Worm (Caenorhabditis elegans) whole organism, L4 larva: ENCODE results near the gene srbc-33.

Source experiments
- F26F4.8 ChIP-seq: fragments of 200-800 bp; sonication (Bioruptor generic); conservative IDR thresholded peaks from 2 replicates; pipeline ENCODE4 v1.3.6; 2022; ENCODE audit warnings: missing genetic modification characterization, missing compliant biosample characterization
- F44E2.7 ChIP-seq: fragments of 200-800 bp; sonication (Bioruptor generic); IDR thresholded peaks from 2 replicates; pipeline ENCODE4 v2.1.2; 2022; ENCODE audit warnings: missing genetic modification characterization, missing compliant biosample characterization
- R02D3.7 ChIP-seq: fragments of 150-350 bp; sonication (generic microtip); optimal IDR thresholded peaks from 3 replicates; lab custom pipeline; 2014; ENCODE audit warnings: missing biosample characterization, missing genetic modification characterization
- T20F7.1 ChIP-seq: fragments of 200-800 bp; sonication (Bioruptor generic); optimal IDR thresholded peaks from 2 replicates; lab custom pipeline; 2018; ENCODE audit warnings: mild to moderate bottlenecking, missing genetic modification characterization, missing compliant biosample characterization
- Y48G9A.11 ChIP-seq: fragments of 200-800 bp; sonication (Bioruptor generic); IDR thresholded peaks from 2 replicates; pipeline ENCODE4 v1.3.6; 2022; ENCODE audit warnings: missing genetic modification reagents, missing genetic modification characterization, missing compliant biosample characterization
- aly-2 ChIP-seq: sonication (generic microtip); optimal IDR thresholded peaks from 2 replicates; lab custom pipeline; 2018; ENCODE audit warnings: missing biosample characterization, missing genetic modification characterization
- arid-1 ChIP-seq: fragments of 200-800 bp; sonication (Bioruptor generic); conservative IDR thresholded peaks from 2 replicates; pipeline ENCODE4 v1.3.6; 2022; ENCODE audit warnings: missing genetic modification reagents, missing genetic modification characterization, missing compliant biosample characterization
- cey-2 ChIP-seq: sonication (generic microtip); optimal IDR thresholded peaks from 3 replicates; lab custom pipeline; 2017; ENCODE audit warnings: missing genetic modification characterization, mild to moderate bottlenecking, missing compliant biosample characterization, antibody characterized with exemption, borderline replicate concordance; ENCODE audit not compliant: insufficient read depth
- ctbp-1 ChIP-seq: fragments of 200-800 bp; sonication (Bioruptor generic); IDR thresholded peaks from 2 replicates; pipeline ENCODE4 v1.3.6; 2022; ENCODE audit warnings: missing genetic modification reagents, missing genetic modification characterization, missing compliant biosample characterization
- daf-16 ChIP-seq, 3 experiments: sonication (generic microtip); optimal IDR thresholded peaks; 2 replicates each; lab custom pipeline; 2016 to 2017; ENCODE audit warnings: missing genetic modification characterization in 3 of 3, missing genetic modification reagents in 3 of 3, mild to moderate bottlenecking in 2 of 3, missing compliant biosample characterization in 2 of 3, missing biosample characterization in 1 of 3, moderate library complexity in 1 of 3
- daf-19 ChIP-seq: fragments of 200-800 bp; sonication (Bioruptor generic); conservative IDR thresholded peaks from 2 replicates; pipeline ENCODE4 v1.3.6; 2022; ENCODE audit warnings: missing genetic modification characterization, missing compliant biosample characterization
- dmd-6 ChIP-seq: fragments of 200-800 bp; sonication (Bioruptor generic); IDR thresholded peaks from 2 replicates; pipeline ENCODE4 v1.3.6; 2022; ENCODE audit warnings: missing genetic modification reagents, missing genetic modification characterization, missing compliant biosample characterization
- dmd-9 ChIP-seq: fragments of 200-800 bp; sonication (Bioruptor generic); IDR thresholded peaks from 2 replicates; pipeline ENCODE4 v1.3.6; 2022; ENCODE audit warnings: missing genetic modification reagents, missing genetic modification characterization, missing compliant biosample characterization
- egl-27 ChIP-seq: sonication (generic microtip); optimal IDR thresholded peaks from 3 replicates; lab custom pipeline; 2017; ENCODE audit warnings: missing biosample characterization, missing genetic modification reagents, missing genetic modification characterization
- jun-1 ChIP-seq: fragments of 150-350 bp; optimal IDR thresholded peaks from 2 replicates; lab custom pipeline; 2014; ENCODE audit warnings: missing biosample characterization, missing genetic modification reagents, missing genetic modification characterization
- lin-1 ChIP-seq: fragments of 200-800 bp; sonication (Bioruptor generic); IDR thresholded peaks from 2 replicates; pipeline ENCODE4 v1.3.6; 2022; ENCODE audit warnings: missing genetic modification reagents, missing genetic modification characterization, missing compliant biosample characterization
- lin-39 ChIP-seq: fragments of 150-350 bp; optimal IDR thresholded peaks from 2 replicates; lab custom pipeline; 2014; ENCODE audit warnings: missing biosample characterization, missing genetic modification reagents, missing genetic modification characterization
- mdl-1 ChIP-seq, 2 experiments: fragments of 150-350 bp in 1 of 2; sonication (generic microtip) in 1 of 2; optimal IDR thresholded peaks; 2 replicates each; lab custom pipeline; 2014 to 2017; ENCODE audit warnings: missing biosample characterization in 2 of 2, missing genetic modification characterization in 2 of 2
- mxl-2 ChIP-seq: fragments of 200-800 bp; sonication (Bioruptor generic); conservative IDR thresholded peaks from 2 replicates; pipeline ENCODE4 v1.3.6; 2022; ENCODE audit warnings: missing genetic modification reagents, missing genetic modification characterization, missing compliant biosample characterization
- mxl-3 ChIP-seq: fragments of 200-800 bp; sonication (Bioruptor generic); optimal IDR thresholded peaks from 2 replicates; lab custom pipeline; 2018; ENCODE audit warnings: mild to moderate bottlenecking, missing genetic modification characterization, missing compliant biosample characterization
- nhr-41 ChIP-seq: fragments of 200-800 bp; sonication (Bioruptor generic); IDR thresholded peaks from 2 replicates; pipeline ENCODE4 v1.3.6; 2022; ENCODE audit warnings: missing genetic modification reagents, missing genetic modification characterization, missing compliant biosample characterization
- nhr-77 ChIP-seq: fragments of 150-350 bp; optimal IDR thresholded peaks from 2 replicates; lab custom pipeline; 2014; ENCODE audit warnings: missing biosample characterization, missing genetic modification characterization
- pha-4 ChIP-seq, 2 experiments: fragments of 150-350 bp in 1 of 2; fragments of 200-800 bp in 1 of 2; sonication (Bioruptor generic) in 1 of 2; IDR thresholded peaks in 1 of 2; optimal IDR thresholded peaks in 1 of 2; 2 replicates each; pipeline versions ENCODE4 v1.3.6 to Lab custom; 2014 to 2022; ENCODE audit warnings: missing genetic modification characterization in 2 of 2, missing genetic modification reagents in 2 of 2, missing biosample characterization in 1 of 2, missing compliant biosample characterization in 1 of 2
- pqm-1 ChIP-seq: sonication (generic microtip); optimal IDR thresholded peaks from 2 replicates; lab custom pipeline; 2017; ENCODE audit warnings: missing biosample characterization, missing genetic modification characterization
- snpc-4 ChIP-seq: fragments of 150-350 bp; optimal IDR thresholded peaks from 2 replicates; lab custom pipeline; 2014; ENCODE audit warnings: missing biosample characterization, missing genetic modification characterization
- tag-97 ChIP-seq: fragments of 200-800 bp; sonication (Bioruptor generic); IDR thresholded peaks from 2 replicates; pipeline ENCODE4 v1.3.6; 2022; ENCODE audit warnings: missing genetic modification characterization, missing compliant biosample characterization
- unc-62 ChIP-seq, 3 experiments: fragments of 150-350 bp in 1 of 3; sonication (generic microtip); optimal IDR thresholded peaks in 2 of 3; peaks in 1 of 3; 1 replicate in 1 of 3; 2 replicates in 2 of 3; lab custom pipeline; 2014 to 2017; ENCODE audit warnings: missing biosample characterization in 3 of 3, missing genetic modification characterization in 3 of 3, missing genetic modification reagents in 3 of 3, missing genotype in 1 of 3
- zfp-3 ChIP-seq: fragments of 200-800 bp; sonication (Bioruptor generic); conservative IDR thresholded peaks from 2 replicates; pipeline ENCODE4 v1.3.6; 2022; ENCODE audit warnings: missing genetic modification reagents, missing genetic modification characterization, missing compliant biosample characterization
- zip-2 ChIP-seq: fragments of 150-350 bp; optimal IDR thresholded peaks from 2 replicates; lab custom pipeline; 2014; ENCODE audit warnings: missing biosample characterization, missing genetic modification characterization

srbc-33 gene

ce11 chrV:3496880-3497279 lies 12.3 kb upstream of the srbc-33 start, which contains the start of gene C07G3.15:
Gene C07G3.15 (minus strand): TSS chrV:3496980.
- TF ChIP-seq dmd-6 (GFP tag; lab: Robert Waterston, UW) (no peak), nhr-41 (GFP tag; lab: Robert Waterston, UW) (no peak), cey-2 (tag; lab: Kevin White, UChicago) (no peak), F26F4.8 (GFP tag; lab: Robert Waterston, UW) (no peak), jun-1 (no peak), snpc-4 (tag; lab: Kevin White, UChicago) (no peak), egl-27 (no peak), pha-4 (GFP tag; IDR thresholded peaks at IDR 0.05; lab: Robert Waterston, UW) (no peak), pha-4 (tag; optimal IDR thresholded peaks at IDR 0.05; lab: Kevin White, UChicago) (no peak), Y48G9A.11 (GFP tag; lab: Robert Waterston, UW) (no peak), mxl-3 (GFP tag; lab: Kevin White, UChicago) (no peak), lin-39 (no peak), arid-1 (GFP tag; lab: Robert Waterston, UW) (no peak), dmd-9 (GFP tag; lab: Robert Waterston, UW) (no peak), T20F7.1 (GFP tag; lab: Kevin White, UChicago) (no peak), zfp-3 (GFP tag; lab: Robert Waterston, UW) (no peak)

DNA sequence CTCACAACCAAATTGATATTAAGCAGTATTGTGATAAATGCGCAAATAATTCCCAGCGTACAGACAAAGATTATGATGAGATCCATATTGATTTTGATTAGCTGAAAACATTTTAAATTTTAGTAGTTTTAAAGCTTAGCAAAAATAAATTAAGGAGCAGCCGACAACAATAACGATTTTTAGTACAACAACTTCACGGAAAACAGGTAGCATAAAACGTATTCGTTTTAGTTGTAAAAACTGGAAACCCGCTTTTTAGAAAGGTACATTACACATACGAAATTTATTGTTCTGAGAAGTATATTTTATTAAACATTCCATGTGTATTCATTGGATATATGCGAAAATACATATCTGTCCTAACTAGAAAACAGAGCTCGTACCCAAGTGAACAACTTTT lies 5.8 kb upstream of the srbc-33 start, which contains the start of gene srbc-36:
Gene srbc-36 (minus strand): TSS at position 101 of the 400 bp plus-strand sequence.
- TF ChIP-seq mdl-1 (tag; optimal IDR thresholded peaks at IDR 0.05; lab: Kevin White, UChicago) = no peak
- peak in 1 of 2 experiments; percentile 44 for TF ChIP-seq unc-62 (GFP tag; optimal IDR thresholded peaks at IDR 0.05 in 1 of 2; lab: Kevin White, UChicago)
- no peak for TF ChIP-seq unc-62 (tag; optimal IDR thresholded peaks at IDR 0.05; lab: Kevin White, UChicago)
- no peak for TF ChIP-seq pqm-1 (tag; lab: Kevin White, UChicago)
- no peak for TF ChIP-seq pha-4 (GFP tag; IDR thresholded peaks at IDR 0.05; lab: Robert Waterston, UW)
- no peak for TF ChIP-seq pha-4 (tag; optimal IDR thresholded peaks at IDR 0.05; lab: Kevin White, UChicago)
- TF ChIP-seq daf-19 (GFP tag; lab: Robert Waterston, UW) = no peak
- no peak for TF ChIP-seq jun-1
- TF ChIP-seq tag-97 = no peak
- TF ChIP-seq, all 104 proteins: peak for 1

- no peak for TF ChIP-seq nhr-77
- no peak for TF ChIP-seq cey-2 (tag; lab: Kevin White, UChicago)
- no peak for TF ChIP-seq R02D3.7 (tag; lab: Kevin White, UChicago)
- no peak for TF ChIP-seq zip-2 (tag; lab: Kevin White, UChicago)
- no peak for TF ChIP-seq mxl-2 (GFP tag; lab: Robert Waterston, UW)
- TF ChIP-seq lin-39 = no peak
Observed at ce11 chrV:3486857-3487256, 2.3 kb upstream of the srbc-33 start, which contains the start of gene srbc-32. Gene srbc-32 (minus strand): TSS chrV:3486957.

- TF ChIP-seq aly-2 = no peak
- TF ChIP-seq mxl-3 (GFP tag; lab: Kevin White, UChicago) = no peak
- no peak for TF ChIP-seq T20F7.1 (GFP tag; lab: Kevin White, UChicago)
- no peak for TF ChIP-seq tag-97
- no peak for TF ChIP-seq daf-16 (GFP tag; optimal IDR thresholded peaks at IDR 0.05; lab: Kevin White, UChicago)
- peak; percentile 96 for TF ChIP-seq daf-16 (tag; optimal IDR thresholded peaks at IDR 0.05; lab: Kevin White, UChicago)
- TF ChIP-seq lin-1 = no peak
Observed at ce11 chrV:3482550-3483002, 2.0 kb downstream of the srbc-33 start, which contains the start of gene lys-7. Gene lys-7 (minus strand): TSS chrV:3482600.

DNA sequence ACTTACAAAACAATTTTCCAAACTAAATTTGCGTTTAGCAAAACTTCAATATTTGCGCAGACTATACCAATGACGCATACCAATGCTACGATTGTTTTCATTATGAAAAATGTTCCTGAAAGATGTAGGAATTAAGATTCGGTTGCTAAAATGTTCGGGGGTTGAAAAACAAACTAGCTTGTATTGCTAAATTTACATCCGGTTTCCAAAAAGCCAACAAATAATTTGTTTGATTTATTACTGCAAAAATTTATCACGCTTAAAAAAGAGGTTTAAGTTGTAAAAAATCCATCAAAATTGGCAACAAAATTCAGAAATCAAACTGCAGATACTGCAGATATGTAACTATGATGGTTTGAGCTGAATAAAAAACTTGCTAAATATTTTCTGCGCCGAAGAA lies 4.3 kb downstream of the srbc-33 start, which contains the start of gene srbc-30:
Gene srbc-30 (minus strand): TSS at position 101 of the 400 bp plus-strand sequence.
- no peak for TF ChIP-seq tag-97
- TF ChIP-seq F44E2.7 (GFP tag; lab: Robert Waterston, UW) = no peak
- TF ChIP-seq jun-1 = no peak
- TF ChIP-seq ctbp-1 (GFP tag; lab: Robert Waterston, UW) = no peak
